Fruit fly (Drosophila melanogaster) whole organism, embryonic: ENCODE data around the gene CG6654.

Experiments
- Abd-B ChIP-seq: fragments of 200-800 bp; sonication (Bioruptor generic); optimal IDR thresholded peaks from 2 replicates; lab custom pipeline; 2018; ENCODE audit warnings: missing biosample characterization, mild to moderate bottlenecking, missing genetic modification characterization, moderate library complexity
- CG1024 ChIP-seq: fragments of 200-800 bp; sonication (Bioruptor generic); IDR thresholded peaks from 2 replicates; pipeline ENCODE4 v1.3.6; 2022; ENCODE audit warnings: missing biosample characterization, missing genetic modification characterization
- CG10543 ChIP-seq: fragments of 200-800 bp; sonication (Bioruptor generic); optimal IDR thresholded peaks from 3 replicates; lab custom pipeline; 2017; ENCODE audit warnings: missing biosample characterization, mild to moderate bottlenecking, missing genetic modification characterization, moderate library complexity
- CG10565 ChIP-seq: fragments of 200-800 bp; sonication (Bioruptor generic); optimal IDR thresholded peaks from 3 replicates; lab custom pipeline; 2016; ENCODE audit warnings: missing biosample characterization, mild to moderate bottlenecking, missing genetic modification characterization
- CG11456 ChIP-seq: fragments of 200-800 bp; sonication (Bioruptor generic); IDR thresholded peaks from 3 replicates; pipeline ENCODE4 v1.3.6; 2022; ENCODE audit warnings: missing biosample characterization, missing genetic modification characterization
- CG11560 ChIP-seq: fragments of 200-800 bp; sonication (Bioruptor generic); IDR thresholded peaks from 3 replicates; pipeline ENCODE4 v1.3.6; 2022; ENCODE audit warnings: missing biosample characterization, missing genetic modification characterization
- CG12071 ChIP-seq: fragments of 200-800 bp; sonication (Bioruptor generic); optimal IDR thresholded peaks from 3 replicates; lab custom pipeline; 2018; ENCODE audit warnings: missing biosample characterization, mild to moderate bottlenecking, missing genetic modification characterization
- CG12744 ChIP-seq: fragments of 200-800 bp; sonication (Bioruptor generic); optimal IDR thresholded peaks from 2 replicates; lab custom pipeline; 2016; ENCODE audit warnings: missing biosample characterization, missing genetic modification characterization
- CG13123 ChIP-seq: fragments of 200-800 bp; sonication (Bioruptor generic); optimal IDR thresholded peaks from 2 replicates; lab custom pipeline; 2016; ENCODE audit warnings: missing biosample characterization, missing genetic modification characterization
- CG13775 ChIP-seq: fragments of 200-800 bp; sonication (Bioruptor generic); optimal IDR thresholded peaks from 3 replicates; lab custom pipeline; 2017; ENCODE audit warnings: missing biosample characterization, mild to moderate bottlenecking, missing genetic modification characterization
- CG17912 ChIP-seq: fragments of 200-800 bp; sonication (Bioruptor generic); optimal IDR thresholded peaks from 2 replicates; lab custom pipeline; 2018; ENCODE audit warnings: missing biosample characterization, mild to moderate bottlenecking, missing genetic modification characterization
- CG1832 ChIP-seq: fragments of 200-800 bp; sonication (Bioruptor generic); optimal IDR thresholded peaks from 2 replicates; lab custom pipeline; 2017; ENCODE audit warnings: missing biosample characterization, mild to moderate bottlenecking, missing genetic modification characterization, inconsistent platforms
- CG30020 ChIP-seq: fragments of 200-800 bp; optimal IDR thresholded peaks from 2 replicates; lab custom pipeline; 2019; ENCODE audit warnings: missing biosample characterization, mild to moderate bottlenecking, missing genetic modification characterization, moderate library complexity
- CG4820 ChIP-seq: fragments of 200-800 bp; sonication (Bioruptor generic); optimal IDR thresholded peaks from 3 replicates; lab custom pipeline; 2016; ENCODE audit warnings: missing biosample characterization, missing genetic modification characterization
- CG5245 ChIP-seq: fragments of 200-800 bp; sonication (Bioruptor generic); optimal IDR thresholded peaks from 3 replicates; lab custom pipeline; 2016; ENCODE audit warnings: missing biosample characterization, missing genetic modification characterization
- CG5953 ChIP-seq: fragments of 200-800 bp; sonication (Bioruptor generic); IDR thresholded peaks from 2 replicates; pipeline ENCODE4 v1.3.6; 2022; ENCODE audit warnings: missing biosample characterization, missing genetic modification characterization
- CG8359 ChIP-seq: fragments of 200-800 bp; sonication (Bioruptor generic); optimal IDR thresholded peaks from 2 replicates; lab custom pipeline; 2017; ENCODE audit warnings: missing biosample characterization, mild to moderate bottlenecking, missing genetic modification characterization, borderline replicate concordance
- Chrac-16 ChIP-seq: fragments of 200-800 bp; sonication (Bioruptor generic); optimal IDR thresholded peaks from 3 replicates; lab custom pipeline; 2016; ENCODE audit warnings: missing biosample characterization, missing genetic modification characterization
- Dad ChIP-seq: fragments of 200-800 bp; sonication (Bioruptor generic); optimal IDR thresholded peaks from 3 replicates; lab custom pipeline; 2016; ENCODE audit warnings: missing biosample characterization, missing genetic modification characterization
- Dek ChIP-seq: fragments of 200-800 bp; sonication (Bioruptor generic); optimal IDR thresholded peaks from 3 replicates; lab custom pipeline; 2019; ENCODE audit warnings: missing biosample characterization, mild to moderate bottlenecking, missing genetic modification characterization, moderate library complexity
- Dip2 ChIP-seq: fragments of 200-800 bp; sonication (Bioruptor generic); IDR thresholded peaks from 2 replicates; pipeline ENCODE4 v1.3.6; 2022; ENCODE audit warnings: missing biosample characterization, missing genetic modification characterization
- E2f2 ChIP-seq: fragments of 200-800 bp; sonication (Bioruptor generic); IDR thresholded peaks from 2 replicates; pipeline ENCODE4 v1.3.6; 2022; ENCODE audit warnings: missing biosample characterization, missing genetic modification characterization
- Ets65A ChIP-seq: fragments of 200-800 bp; sonication (Bioruptor generic); peaks from one replicate; lab custom pipeline; 2016; ENCODE audit warnings: missing biosample characterization, missing genetic modification characterization
- H2.0 ChIP-seq: fragments of 200-800 bp; sonication (Bioruptor generic); IDR thresholded peaks from 2 replicates; pipeline ENCODE4 v1.3.6; 2022; ENCODE audit warnings: missing biosample characterization, missing genetic modification characterization
- Hr39 ChIP-seq: fragments of >200 bp; optimal IDR thresholded peaks from 2 replicates; lab custom pipeline; 2017
- Jarid2 ChIP-seq: fragments of 200-800 bp; sonication (Bioruptor generic); optimal IDR thresholded peaks from 3 replicates; lab custom pipeline; 2017; ENCODE audit warnings: mild to moderate bottlenecking, missing biosample characterization, missing genetic modification reagents, missing genetic modification characterization
- Lhr ChIP-seq: fragments of 200-800 bp; sonication (Bioruptor generic); optimal IDR thresholded peaks from 3 replicates; lab custom pipeline; 2017; ENCODE audit warnings: mild to moderate bottlenecking, missing biosample characterization, missing genetic modification reagents, missing genetic modification characterization
- Oaz ChIP-seq: fragments of 200-800 bp; sonication (Bioruptor generic); IDR thresholded peaks from 2 replicates; pipeline ENCODE4 v1.3.6; 2022; ENCODE audit warnings: missing biosample characterization, missing genetic modification characterization
- Opbp ChIP-seq: fragments of 200-800 bp; sonication (Bioruptor generic); IDR thresholded peaks from 3 replicates; pipeline ENCODE4 v1.3.6; 2022; ENCODE audit warnings: missing biosample characterization, missing genetic modification characterization; ENCODE audit not compliant: partially characterized antibody
- Xbp1 ChIP-seq: fragments of 200-800 bp; sonication (Bioruptor generic); optimal IDR thresholded peaks from 3 replicates; lab custom pipeline; 2016; ENCODE audit warnings: missing biosample characterization, mild to moderate bottlenecking, missing genetic modification characterization
- ato ChIP-seq: fragments of 200-800 bp; sonication (Bioruptor generic); IDR thresholded peaks from 2 replicates; pipeline ENCODE4 v1.3.6; 2022; ENCODE audit warnings: missing biosample characterization, missing genetic modification characterization; ENCODE audit not compliant: partially characterized antibody
- crc ChIP-seq: fragments of 200-800 bp; sonication (Bioruptor generic); optimal IDR thresholded peaks from 2 replicates; lab custom pipeline; 2016; ENCODE audit warnings: missing biosample characterization, missing genetic modification characterization
- dati ChIP-seq: fragments of 200-800 bp; sonication (Bioruptor generic); IDR thresholded peaks from 2 replicates; pipeline ENCODE4 v1.3.6; 2022; ENCODE audit warnings: missing biosample characterization, missing genetic modification characterization
- ems ChIP-seq: fragments of 200-800 bp; sonication (Bioruptor generic); optimal IDR thresholded peaks from 3 replicates; lab custom pipeline; 2016; ENCODE audit warnings: missing biosample characterization, missing genetic modification characterization
- eyg ChIP-seq: fragments of 200-800 bp; sonication (Bioruptor generic); optimal IDR thresholded peaks from 3 replicates; lab custom pipeline; 2016; ENCODE audit warnings: missing biosample characterization, missing genetic modification characterization
- fd102C ChIP-seq: fragments of 200-800 bp; sonication (Bioruptor generic); optimal IDR thresholded peaks from 2 replicates; lab custom pipeline; 2018; ENCODE audit warnings: missing biosample characterization, mild to moderate bottlenecking, missing genetic modification characterization, moderate library complexity
- fu2 ChIP-seq: fragments of 200-800 bp; sonication (Bioruptor generic); optimal IDR thresholded peaks from 2 replicates; lab custom pipeline; 2016; ENCODE audit warnings: missing biosample characterization, missing genetic modification characterization
- gcm ChIP-seq: fragments of 200-800 bp; sonication (Bioruptor generic); optimal IDR thresholded peaks from 2 replicates; lab custom pipeline; 2019; ENCODE audit warnings: missing biosample characterization, mild to moderate bottlenecking, missing genetic modification characterization, moderate library complexity
- gfzf ChIP-seq: fragments of 200-800 bp; sonication (Bioruptor generic); optimal IDR thresholded peaks from 2 replicates; lab custom pipeline; 2016; ENCODE audit warnings: missing biosample characterization, mild to moderate bottlenecking, missing genetic modification characterization, moderate library complexity
- gt ChIP-seq: fragments of 200-800 bp; sonication (Bioruptor generic); IDR thresholded peaks from 2 replicates; pipeline ENCODE4 v1.3.6; 2022; ENCODE audit warnings: missing biosample characterization, missing genetic modification characterization
- h ChIP-seq: fragments of >200 bp; optimal IDR thresholded peaks from 2 replicates; lab custom pipeline; 2017
- knrl ChIP-seq: fragments of 200-800 bp; sonication (Bioruptor generic); IDR thresholded peaks from 3 replicates; pipeline ENCODE4 v1.3.6; 2022; ENCODE audit warnings: missing biosample characterization, missing genetic modification characterization; ENCODE audit not compliant: partially characterized antibody
- lab ChIP-seq: fragments of 200-800 bp; sonication (Bioruptor generic); optimal IDR thresholded peaks from 3 replicates; lab custom pipeline; 2017; ENCODE audit warnings: missing biosample characterization, missing genetic modification characterization, mild to moderate bottlenecking, moderate library complexity, missing genetic modification reagents
- luna ChIP-seq: fragments of 200-800 bp; sonication (Bioruptor generic); optimal IDR thresholded peaks from 2 replicates; lab custom pipeline; 2016; ENCODE audit warnings: missing biosample characterization, missing genetic modification characterization
- nerfin-1 ChIP-seq: fragments of 200-800 bp; sonication (Bioruptor generic); optimal IDR thresholded peaks from 3 replicates; lab custom pipeline; 2019; ENCODE audit warnings: missing biosample characterization, mild to moderate bottlenecking, missing genetic modification characterization, moderate library complexity
- repo ChIP-seq: fragments of 200-800 bp; sonication (Bioruptor generic); optimal IDR thresholded peaks from 2 replicates; lab custom pipeline; 2016; ENCODE audit warnings: missing biosample characterization, missing genetic modification characterization
- ro ChIP-seq: fragments of 200-800 bp; sonication (Bioruptor generic); IDR thresholded peaks from 2 replicates; pipeline ENCODE4 v1.3.6; 2022; ENCODE audit warnings: missing biosample characterization, missing genetic modification characterization
- slp2 ChIP-seq: fragments of 200-800 bp; sonication (Bioruptor generic); optimal IDR thresholded peaks from 2 replicates; lab custom pipeline; 2016; ENCODE audit warnings: missing biosample characterization, missing genetic modification characterization
- tna ChIP-seq: fragments of 200-800 bp; sonication (Bioruptor generic); IDR thresholded peaks from 2 replicates; pipeline ENCODE4 v1.3.6; 2022; ENCODE audit warnings: missing biosample characterization, missing genetic modification characterization; ENCODE audit not compliant: partially characterized antibody
- yki ChIP-seq: fragments of >200 bp; optimal IDR thresholded peaks from 3 replicates; lab custom pipeline; 2018

CG6654 gene

DNA sequence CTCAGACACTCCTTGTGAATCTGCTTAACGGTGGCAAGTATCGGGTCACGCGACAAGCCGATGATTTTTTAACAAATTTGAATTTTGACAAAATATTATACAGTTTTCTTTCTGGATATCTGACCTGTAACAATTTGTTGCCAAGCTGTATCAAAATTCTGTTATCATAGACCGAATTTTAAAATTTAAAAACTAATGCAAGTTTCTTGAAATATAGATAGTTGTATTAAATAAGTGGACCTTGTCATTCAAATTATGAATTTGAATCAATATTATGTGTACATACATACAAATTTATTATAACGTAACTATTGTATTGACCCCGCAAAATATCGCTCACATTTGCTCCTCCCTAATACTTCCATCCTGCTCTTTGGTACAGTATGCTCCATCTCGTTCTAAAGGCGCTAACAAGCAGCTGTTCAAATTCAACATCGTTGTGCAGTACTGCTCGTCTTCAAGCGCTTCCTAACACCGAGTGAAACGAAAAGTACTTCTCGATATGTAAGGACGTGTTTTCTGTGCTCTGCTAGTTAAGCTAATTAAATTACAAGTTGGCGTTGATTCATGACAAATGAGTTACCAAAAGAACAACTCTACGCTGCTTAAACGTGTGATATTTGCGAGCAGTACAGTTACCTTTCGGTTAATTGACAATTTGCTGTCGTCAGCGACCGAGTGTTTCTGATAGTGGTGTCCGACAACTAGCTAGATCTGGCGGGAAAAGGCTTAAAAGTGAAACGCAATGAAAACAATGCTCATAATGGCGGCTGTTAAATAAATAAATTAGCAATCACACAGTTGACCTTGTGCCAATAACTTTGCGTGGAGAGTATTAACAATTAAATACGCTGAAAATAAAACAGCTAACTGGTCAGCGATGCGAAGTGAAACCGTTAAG lies 17.1 kb downstream of the CG6654 start, which contains the start of the genes Kpc1 and CG42542 (continued):
- peak; percentile 74 for TF ChIP-seq Dek (tag; lab: Kevin White, UChicago)
- peak; percentile 89 for TF ChIP-seq E2f2 (GFP tag; lab: Robert Waterston, UW)
- peak; percentile 60 for TF ChIP-seq CG4820
- TF ChIP-seq eyg (GFP tag; lab: Kevin White, UChicago), result peak; percentile 24
- TF ChIP-seq CG13123 (GFP tag; lab: Kevin White, UChicago), result peak; percentile 17
- no peak for TF ChIP-seq CG5953 (GFP tag; lab: Robert Waterston, UW)
- TF ChIP-seq slp2 (GFP tag; lab: Kevin White, UChicago), result peak; percentile 67
- TF ChIP-seq CG8359, result no peak
- no peak for TF ChIP-seq ro (GFP tag; lab: Robert Waterston, UW)
- TF ChIP-seq CG1024 (GFP tag; lab: Robert Waterston, UW), result no peak
- peak; percentile 84 for TF ChIP-seq ato (GFP tag; lab: Robert Waterston, UW)
- TF ChIP-seq luna (GFP tag; lab: Kevin White, UChicago), result no peak
- no peak for TF ChIP-seq Dip2
- TF ChIP-seq h (lab: Kevin White, UChicago), result no peak
- TF ChIP-seq gt (GFP tag; lab: Robert Waterston, UW), result no peak
- peak; percentile 40 for TF ChIP-seq nerfin-1 (tag; lab: Kevin White, UChicago)
- no peak for TF ChIP-seq CG12071 (GFP tag; lab: Kevin White, UChicago)
- peak; percentile 50 for TF ChIP-seq CG5245 (GFP tag; lab: Kevin White, UChicago)
- no peak for TF ChIP-seq Hr39 (lab: Kevin White, UChicago)
- TF ChIP-seq Dad (GFP tag; lab: Kevin White, UChicago), result peak; percentile 50
- peak; percentile 82 for TF ChIP-seq lab (GFP tag; lab: Kevin White, UChicago)
- peak; percentile 96 for TF ChIP-seq Ets65A (GFP tag; lab: Kevin White, UChicago)
- TF ChIP-seq CG11456 (GFP tag; lab: Robert Waterston, UW), result peak; percentile 75; the same call in 2 of the 3 replicates
- peak; percentile 81 for TF ChIP-seq CG13775
- TF ChIP-seq gfzf (GFP tag; lab: Kevin White, UChicago), result peak; percentile 23
- no peak for TF ChIP-seq gcm
- no peak for TF ChIP-seq CG10565
- peak; percentile 50 for TF ChIP-seq fu2 (GFP tag; lab: Kevin White, UChicago)
- peak; percentile 67 for TF ChIP-seq CG1832 (GFP tag; lab: Kevin White, UChicago)
- no peak for TF ChIP-seq CG11560 (tag; lab: Robert Waterston, UW)
- peak; percentile 58 for TF ChIP-seq repo (GFP tag; lab: Kevin White, UChicago)
- no peak for TF ChIP-seq yki (lab: Kevin White, UChicago)
- TF ChIP-seq dati, result no peak
- no peak for TF ChIP-seq Jarid2
- TF ChIP-seq fd102C (GFP tag; lab: Kevin White, UChicago), result no peak
- no peak for TF ChIP-seq Abd-B (GFP tag; lab: Kevin White, UChicago)
- peak; percentile 74 for TF ChIP-seq CG10543 (GFP tag; lab: Kevin White, UChicago)
- TF ChIP-seq CG17912, result peak; percentile 52
- peak; percentile 79 for TF ChIP-seq Xbp1 (GFP tag; lab: Kevin White, UChicago)
- TF ChIP-seq H2.0, result peak; percentile 35; the same call in 1 of the 2 replicates
- peak; percentile 80 for TF ChIP-seq ems (GFP tag; lab: Kevin White, UChicago)
- TF ChIP-seq crc (GFP tag; lab: Kevin White, UChicago), result peak; percentile 8
- peak; percentile 93 for TF ChIP-seq knrl (GFP tag; lab: Robert Waterston, UW)
- peak; percentile 66 for TF ChIP-seq CG12744
- TF ChIP-seq Lhr (GFP tag; lab: Kevin White, UChicago), result peak; percentile 56
- TF ChIP-seq Chrac-16 (GFP tag; lab: Kevin White, UChicago), result peak; percentile 67
- TF ChIP-seq Opbp (GFP tag; lab: Robert Waterston, UW), result peak; percentile 82
- peak; percentile 54 for TF ChIP-seq CG30020 (tag; lab: Kevin White, UChicago)
- peak; percentile 82 for TF ChIP-seq tna (GFP tag; lab: Robert Waterston, UW)
- TF ChIP-seq Oaz, result no peak
